Fruit fly (Drosophila melanogaster) whole organism, embryonic: ENCODE data around the gene Fur2.

ENCODE experiments used
- CG10209 ChIP-seq: fragments of 200-800 bp; sonication (Bioruptor generic); optimal IDR thresholded peaks from 3 replicates; lab custom pipeline; 2017; ENCODE audit warnings: missing biosample characterization, mild to moderate bottlenecking, missing genetic modification characterization, missing genetic modification reagents
- CG1024 ChIP-seq: fragments of 200-800 bp; sonication (Bioruptor generic); IDR thresholded peaks from 2 replicates; pipeline ENCODE4 v1.3.6; 2022; ENCODE audit warnings: missing biosample characterization, missing genetic modification characterization
- CG11247 ChIP-seq: fragments of 200-800 bp; sonication (Bioruptor generic); IDR thresholded peaks from 2 replicates; pipeline ENCODE4 v1.3.6; 2022; ENCODE audit warnings: missing biosample characterization, missing genetic modification characterization
- CG1233 ChIP-seq: fragments of 200-800 bp; sonication (Bioruptor generic); optimal IDR thresholded peaks from 4 replicates; lab custom pipeline; 2018; ENCODE audit warnings: missing biosample characterization, mild to moderate bottlenecking, missing genetic modification characterization
- CG15601 ChIP-seq: fragments of 200-800 bp; sonication (Bioruptor generic); optimal IDR thresholded peaks from 3 replicates; lab custom pipeline; 2019; ENCODE audit warnings: missing biosample characterization, mild to moderate bottlenecking, missing genetic modification characterization, moderate library complexity
- CG15696 ChIP-seq: fragments of 200-800 bp; sonication (Bioruptor generic); optimal IDR thresholded peaks from 2 replicates; lab custom pipeline; 2019; ENCODE audit warnings: missing biosample characterization, mild to moderate bottlenecking, missing genetic modification characterization, moderate library complexity
- CG17359 ChIP-seq: fragments of 200-800 bp; sonication (Bioruptor generic); optimal IDR thresholded peaks from 3 replicates; lab custom pipeline; 2018; ENCODE audit warnings: missing biosample characterization, mild to moderate bottlenecking, missing genetic modification characterization, moderate library complexity
- CG17802 ChIP-seq: fragments of 200-800 bp; sonication (Bioruptor generic); optimal IDR thresholded peaks from 2 replicates; lab custom pipeline; 2018; ENCODE audit warnings: missing biosample characterization, mild to moderate bottlenecking, missing genetic modification characterization, moderate library complexity
- CG1832 ChIP-seq: fragments of 200-800 bp; sonication (Bioruptor generic); optimal IDR thresholded peaks from 2 replicates; lab custom pipeline; 2017; ENCODE audit warnings: missing biosample characterization, mild to moderate bottlenecking, missing genetic modification characterization, inconsistent platforms
- CG18599 ChIP-seq: fragments of 200-800 bp; sonication (Bioruptor generic); optimal IDR thresholded peaks from 3 replicates; lab custom pipeline; 2017; ENCODE audit warnings: missing biosample characterization, missing genetic modification characterization, mild to moderate bottlenecking, moderate library complexity, missing genetic modification reagents
- CG18619 ChIP-seq: fragments of 200-800 bp; sonication (Bioruptor generic); optimal IDR thresholded peaks from 3 replicates; lab custom pipeline; 2017; ENCODE audit warnings: missing biosample characterization, mild to moderate bottlenecking, missing genetic modification characterization
- CG2199 ChIP-seq: fragments of 200-800 bp; sonication (Bioruptor generic); IDR thresholded peaks from 3 replicates; pipeline ENCODE4 v1.3.6; 2022; ENCODE audit warnings: missing biosample characterization, missing genetic modification characterization
- CG2875 ChIP-seq: fragments of 200-800 bp; sonication (Bioruptor generic); optimal IDR thresholded peaks from 2 replicates; lab custom pipeline; 2017; ENCODE audit warnings: missing biosample characterization, mild to moderate bottlenecking, missing genetic modification characterization, missing genetic modification reagents
- CG3281 ChIP-seq: fragments of 200-800 bp; sonication (Bioruptor generic); optimal IDR thresholded peaks from 3 replicates; lab custom pipeline; 2017; ENCODE audit warnings: missing biosample characterization, mild to moderate bottlenecking, missing genetic modification characterization
- CG3838 ChIP-seq: fragments of 200-800 bp; sonication (Bioruptor generic); optimal IDR thresholded peaks from 3 replicates; lab custom pipeline; 2016; ENCODE audit warnings: missing biosample characterization, missing genetic modification characterization
- CG4424 ChIP-seq: fragments of 200-800 bp; sonication (Bioruptor generic); optimal IDR thresholded peaks from 3 replicates; lab custom pipeline; 2016; ENCODE audit warnings: missing biosample characterization, missing genetic modification characterization
- CG4730 ChIP-seq: fragments of 200-800 bp; sonication (Bioruptor generic); IDR thresholded peaks from 2 replicates; pipeline ENCODE4 v1.3.6; 2022; ENCODE audit warnings: missing biosample characterization, missing genetic modification characterization
- CG6689 ChIP-seq: fragments of 200-800 bp; sonication (Bioruptor generic); IDR thresholded peaks from 2 replicates; pipeline ENCODE4 v1.3.6; 2022; ENCODE audit warnings: missing biosample characterization, missing genetic modification characterization
- CG7987 ChIP-seq: fragments of 200-800 bp; sonication (Bioruptor generic); optimal IDR thresholded peaks from 2 replicates; lab custom pipeline; 2018; ENCODE audit warnings: missing biosample characterization, mild to moderate bottlenecking, missing genetic modification characterization, moderate library complexity
- CG9215 ChIP-seq: fragments of 200-800 bp; sonication (Bioruptor generic); IDR thresholded peaks from 2 replicates; pipeline ENCODE4 v1.3.6; 2022; ENCODE audit warnings: missing biosample characterization, missing genetic modification characterization
- CG9727 ChIP-seq: fragments of 200-800 bp; sonication (Bioruptor generic); optimal IDR thresholded peaks from 3 replicates; lab custom pipeline; 2017; ENCODE audit warnings: missing biosample characterization, mild to moderate bottlenecking, missing genetic modification characterization
- CG9817 ChIP-seq: fragments of 200-800 bp; sonication (Bioruptor generic); optimal IDR thresholded peaks from 2 replicates; lab custom pipeline; 2018; ENCODE audit warnings: missing biosample characterization, mild to moderate bottlenecking, missing genetic modification characterization, moderate library complexity
- CrebB ChIP-seq: fragments of 200-800 bp; sonication (Bioruptor generic); optimal IDR thresholded peaks from 3 replicates; lab custom pipeline; 2018; ENCODE audit warnings: missing biosample characterization, mild to moderate bottlenecking, missing genetic modification characterization
- Dad ChIP-seq: fragments of 200-800 bp; sonication (Bioruptor generic); optimal IDR thresholded peaks from 3 replicates; lab custom pipeline; 2016; ENCODE audit warnings: missing biosample characterization, missing genetic modification characterization
- Dll ChIP-seq: fragments of 200-800 bp; sonication (Bioruptor generic); IDR thresholded peaks from 4 replicates; pipeline ENCODE4 v1.3.6; 2022; ENCODE audit warnings: missing biosample characterization, missing genetic modification characterization; ENCODE audit not compliant: partially characterized antibody
- Drgx ChIP-seq: fragments of 200-800 bp; sonication (Bioruptor generic); IDR thresholded peaks from 2 replicates; pipeline ENCODE4 v1.3.6; 2022; ENCODE audit warnings: missing biosample characterization, missing genetic modification characterization
- Jarid2 ChIP-seq: fragments of 200-800 bp; sonication (Bioruptor generic); optimal IDR thresholded peaks from 3 replicates; lab custom pipeline; 2017; ENCODE audit warnings: mild to moderate bottlenecking, missing biosample characterization, missing genetic modification reagents, missing genetic modification characterization
- MESR4 ChIP-seq: fragments of 200-800 bp; sonication (Bioruptor generic); optimal IDR thresholded peaks from 2 replicates; lab custom pipeline; 2018; ENCODE audit warnings: missing biosample characterization, mild to moderate bottlenecking, missing genetic modification characterization, moderate library complexity
- Nf-YC ChIP-seq: fragments of 200-800 bp; optimal IDR thresholded peaks from 3 replicates; lab custom pipeline; 2019; ENCODE audit warnings: missing biosample characterization, mild to moderate bottlenecking, missing genetic modification characterization, moderate library complexity
- Opbp ChIP-seq: fragments of 200-800 bp; sonication (Bioruptor generic); IDR thresholded peaks from 3 replicates; pipeline ENCODE4 v1.3.6; 2022; ENCODE audit warnings: missing biosample characterization, missing genetic modification characterization; ENCODE audit not compliant: partially characterized antibody
- Sox102F ChIP-seq: fragments of 200-800 bp; sonication (Bioruptor generic); optimal IDR thresholded peaks from 2 replicates; lab custom pipeline; 2018; ENCODE audit warnings: missing biosample characterization, mild to moderate bottlenecking, missing genetic modification characterization, moderate library complexity
- Tbp ChIP-seq: fragments of >200 bp; optimal IDR thresholded peaks from 2 replicates; lab custom pipeline; 2018; ENCODE audit warnings: missing biosample characterization, missing genetic modification characterization
- ci ChIP-seq: fragments of 200-800 bp; sonication (Bioruptor generic); IDR thresholded peaks from 3 replicates; pipeline ENCODE4 v1.3.6; 2022; ENCODE audit warnings: missing biosample characterization, missing genetic modification characterization
- croc ChIP-seq: fragments of 200-800 bp; sonication (Bioruptor generic); conservative IDR thresholded peaks from 3 replicates; pipeline ENCODE4 v1.3.6; 2022; ENCODE audit warnings: missing biosample characterization, missing genetic modification characterization
- dimm ChIP-seq: fragments of 200-800 bp; sonication (Bioruptor generic); IDR thresholded peaks from 2 replicates; pipeline ENCODE4 v1.3.6; 2022; ENCODE audit warnings: missing biosample characterization, missing genetic modification characterization
- ems ChIP-seq: fragments of 200-800 bp; sonication (Bioruptor generic); optimal IDR thresholded peaks from 3 replicates; lab custom pipeline; 2016; ENCODE audit warnings: missing biosample characterization, missing genetic modification characterization
- fd3F ChIP-seq: fragments of 200-800 bp; sonication (Bioruptor generic); optimal IDR thresholded peaks from 2 replicates; lab custom pipeline; 2018; ENCODE audit warnings: missing biosample characterization, mild to moderate bottlenecking, missing genetic modification characterization, moderate library complexity
- gce ChIP-seq: fragments of 200-800 bp; sonication (Bioruptor generic); IDR thresholded peaks from 3 replicates; pipeline ENCODE4 v1.3.6; 2022; ENCODE audit warnings: missing biosample characterization, missing genetic modification characterization
- kay ChIP-seq: fragments of 200-800 bp; sonication (Bioruptor generic); optimal IDR thresholded peaks from 2 replicates; lab custom pipeline; 2016; ENCODE audit warnings: missing biosample characterization, missing genetic modification characterization
- lola ChIP-seq, 3 experiments: fragments of >200 bp in 2 of 3; fragments of 200-800 bp in 1 of 3; sonication (Bioruptor generic) in 1 of 3; optimal IDR thresholded peaks; 2 replicates each; lab custom pipeline; 2017 to 2019; ENCODE audit warnings: missing biosample characterization in 3 of 3, missing genetic modification characterization in 3 of 3, mild to moderate bottlenecking in 1 of 3, moderate library complexity in 1 of 3
- nmo ChIP-seq: fragments of 200-800 bp; sonication (Bioruptor generic); optimal IDR thresholded peaks from 2 replicates; lab custom pipeline; 2018; ENCODE audit warnings: missing biosample characterization, mild to moderate bottlenecking, missing genetic modification characterization, moderate library complexity
- odd ChIP-seq: fragments of 200-800 bp; sonication (Bioruptor generic); optimal IDR thresholded peaks from 2 replicates; lab custom pipeline; 2017; ENCODE audit warnings: missing biosample characterization, mild to moderate bottlenecking, missing genetic modification characterization
- p53 ChIP-seq: fragments of 200-800 bp; sonication (Bioruptor generic); optimal IDR thresholded peaks from 2 replicates; lab custom pipeline; 2016; ENCODE audit warnings: missing biosample characterization, missing genetic modification characterization
- peb ChIP-seq: fragments of 200-800 bp; sonication (Bioruptor generic); IDR thresholded peaks from 2 replicates; pipeline ENCODE4 v1.3.6; 2022; ENCODE audit warnings: missing biosample characterization, missing genetic modification characterization
- pita ChIP-seq: fragments of 200-800 bp; sonication (Bioruptor generic); optimal IDR thresholded peaks from 2 replicates; lab custom pipeline; 2017; ENCODE audit warnings: missing biosample characterization, mild to moderate bottlenecking, missing genetic modification characterization
- pum ChIP-seq: fragments of 200-800 bp; sonication (Bioruptor generic); optimal IDR thresholded peaks from 2 replicates; lab custom pipeline; 2016; ENCODE audit warnings: missing biosample characterization, missing genetic modification characterization
- seq ChIP-seq: fragments of 200-800 bp; sonication (Bioruptor generic); IDR thresholded peaks from 2 replicates; pipeline ENCODE4 v1.3.6; 2022; ENCODE audit warnings: missing biosample characterization, missing genetic modification characterization
- sima ChIP-seq: fragments of 200-800 bp; sonication (Bioruptor generic); optimal IDR thresholded peaks from 2 replicates; lab custom pipeline; 2016; ENCODE audit warnings: missing biosample characterization, missing genetic modification characterization
- sisA ChIP-seq: fragments of 200-800 bp; sonication (Bioruptor generic); IDR thresholded peaks from 2 replicates; pipeline ENCODE4 v1.3.6; 2022; ENCODE audit warnings: missing biosample characterization, missing genetic modification characterization
- tgo ChIP-seq: fragments of 200-800 bp; sonication (Bioruptor generic); IDR thresholded peaks from 3 replicates; pipeline ENCODE4 v1.3.6; 2022; ENCODE audit warnings: missing biosample characterization, missing genetic modification characterization

The Fur2 gene

dm6 chrX:16333434-16334141, 39.3 kb upstream of the Fur2 start, which contains the start of the genes CG9921 and Dsp1 (continued):
- TF ChIP-seq CG4730 (GFP tag; lab: Robert Waterston, UW) (no peak), Dad (GFP tag; lab: Kevin White, UChicago) (no peak), CG7987 (GFP tag; lab: Kevin White, UChicago) (no peak), CG17802 (no peak), ci (GFP tag; lab: Robert Waterston, UW) (peak; percentile 62; the same call in 2 of the 3 replicates), croc (GFP tag; lab: Robert Waterston, UW) (no peak), CG9215 (GFP tag; lab: Robert Waterston, UW) (no peak), Opbp (GFP tag; lab: Robert Waterston, UW) (no peak), kay (GFP tag; lab: Kevin White, UChicago) (no peak), CG3838 (GFP tag; lab: Kevin White, UChicago) (no peak), CG4424 (GFP tag; lab: Kevin White, UChicago) (no peak), MESR4 (GFP tag; lab: Kevin White, UChicago) (peak; percentile 28), ems (GFP tag; lab: Kevin White, UChicago) (no peak), Tbp (no peak), CG10209 (GFP tag; lab: Kevin White, UChicago) (no peak), gce (GFP tag; lab: Robert Waterston, UW) (no peak), CG2199 (GFP tag; lab: Robert Waterston, UW) (peak; percentile 99), peb (GFP tag; lab: Robert Waterston, UW) (no peak), CG17359 (tag; lab: Kevin White, UChicago) (peak; percentile 9), nmo (GFP tag; lab: Kevin White, UChicago) (no peak), sisA (GFP tag; lab: Robert Waterston, UW) (no peak), CG1024 (0 out of 2 replicates have a peak, but pooled peaks have one; percentile 6), CG18619 (no peak), pita (GFP tag; lab: Kevin White, UChicago) (no peak), p53 (no peak), Nf-YC (tag; lab: Kevin White, UChicago) (no peak), CG9817 (tag; lab: Kevin White, UChicago) (no peak), Sox102F (GFP tag; lab: Kevin White, UChicago) (no peak), CG18599 (GFP tag; lab: Kevin White, UChicago) (no peak), Drgx (peak; percentile 8; the same call in 1 of the 2 replicates), fd3F (no peak), seq (GFP tag; lab: Robert Waterston, UW) (no peak), tgo (GFP tag; lab: Robert Waterston, UW) (no peak), lola (GFP tag; optimal IDR thresholded peaks at IDR 0.05; lab: Kevin White, UChicago) (peak in 1 of 3 experiments; percentile 44), CG2875 (GFP tag; lab: Kevin White, UChicago) (no peak), dimm (GFP tag; lab: Robert Waterston, UW) (no peak), odd (GFP tag; lab: Kevin White, UChicago) (no peak), Dll (no peak), CG11247 (no peak), sima (GFP tag; lab: Kevin White, UChicago) (no peak), Jarid2 (no peak), CG15601 (tag; lab: Kevin White, UChicago) (no peak), CrebB (tag; lab: Kevin White, UChicago) (peak; percentile 38), CG9727 (GFP tag; lab: Kevin White, UChicago) (no peak), CG6689 (GFP tag; lab: Robert Waterston, UW) (peak; percentile 17; the same call in 1 of the 2 replicates), CG3281 (GFP tag; lab: Kevin White, UChicago) (peak; percentile 13), CG15696 (tag; lab: Kevin White, UChicago) (no peak), pum (GFP tag; lab: Kevin White, UChicago) (no peak), CG1832 (no peak), CG1233 (GFP tag; lab: Kevin White, UChicago) (no peak)
